Worm (Caenorhabditis elegans): Measurements from ENCODE around the gene W10G6.1.
"Not testable (repeated sequence)": the region's sequence is repeated elsewhere in the genome, so short reads cannot be mapped to it uniquely, and the experiment has no call there.

W10G6.1 gene

DNA sequence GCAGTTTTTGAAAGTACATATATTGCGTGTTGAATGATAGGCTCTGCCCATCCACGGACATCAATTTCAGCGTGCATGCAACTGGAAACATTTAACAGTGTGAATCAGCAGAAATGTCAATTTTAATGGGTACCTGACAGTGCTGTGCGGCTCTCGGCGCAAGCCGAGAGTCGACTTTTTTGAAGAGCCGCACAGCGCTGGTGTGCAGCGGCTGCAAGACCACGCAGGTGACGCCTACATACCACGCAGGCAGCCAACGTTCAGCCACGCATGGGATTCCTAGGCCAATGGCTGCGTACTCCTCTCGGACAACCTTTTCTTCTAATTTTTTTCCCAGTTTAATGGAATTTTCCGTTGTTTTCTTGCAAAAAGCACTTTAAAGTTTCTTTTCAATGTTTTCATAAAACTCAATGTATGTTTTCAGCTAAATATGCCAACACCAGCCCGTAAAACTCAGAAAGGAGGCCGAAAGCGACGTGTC is at the start of gene W10G6.1:
TSS of gene W10G6.1 (plus strand) at position 431 of the 481 bp plus-strand sequence.
- TF ChIP-seq unc-62 (GFP tag; optimal IDR thresholded peaks at IDR 0.05), result no peak

DNA sequence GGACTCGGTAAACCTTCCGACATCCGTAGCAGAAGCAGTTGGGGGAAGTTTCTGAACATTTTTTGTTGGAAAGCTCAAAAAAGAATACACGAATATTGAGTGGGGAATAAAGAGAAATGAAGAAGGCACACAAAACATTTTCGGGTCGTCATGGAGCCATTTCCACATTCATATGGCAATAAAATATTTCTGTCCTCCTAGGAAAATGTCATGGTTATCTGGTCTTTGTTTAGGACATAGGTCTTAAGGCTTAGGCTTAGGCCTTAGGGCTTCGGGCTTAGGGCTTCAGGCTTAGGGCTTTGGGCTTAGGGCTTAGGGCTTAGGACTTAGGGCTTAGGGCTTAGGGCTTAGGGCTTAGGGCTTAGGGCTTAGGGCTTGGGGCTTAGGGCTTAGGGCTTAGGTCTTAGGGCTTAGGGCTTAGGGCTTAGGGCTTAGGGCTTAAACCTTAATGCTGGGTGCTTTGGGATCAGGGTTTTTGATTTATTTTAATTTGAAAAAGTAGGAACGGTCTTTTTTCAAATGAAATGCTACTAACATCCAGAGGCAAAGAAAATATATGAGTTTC is 45.7 kb upstream of the W10G6.1 start, which contains the start of gene R11.3:
TSS of gene R11.3 (minus strand) at position 51 of the 565 bp plus-strand sequence.
- TF ChIP-seq unc-62 (GFP tag; optimal IDR thresholded peaks at IDR 0.05), result no peak

- TF ChIP-seq unc-62 (GFP tag; optimal IDR thresholded peaks at IDR 0.05), result no peak
Measured at ce11 chrX:16202229-16202628, 42.8 kb upstream of the W10G6.1 start.

ce11 chrX:16204310-16204709 is 40.7 kb upstream of the W10G6.1 start:
- TF ChIP-seq unc-62 (GFP tag; optimal IDR thresholded peaks at IDR 0.05), result no peak

DNA sequence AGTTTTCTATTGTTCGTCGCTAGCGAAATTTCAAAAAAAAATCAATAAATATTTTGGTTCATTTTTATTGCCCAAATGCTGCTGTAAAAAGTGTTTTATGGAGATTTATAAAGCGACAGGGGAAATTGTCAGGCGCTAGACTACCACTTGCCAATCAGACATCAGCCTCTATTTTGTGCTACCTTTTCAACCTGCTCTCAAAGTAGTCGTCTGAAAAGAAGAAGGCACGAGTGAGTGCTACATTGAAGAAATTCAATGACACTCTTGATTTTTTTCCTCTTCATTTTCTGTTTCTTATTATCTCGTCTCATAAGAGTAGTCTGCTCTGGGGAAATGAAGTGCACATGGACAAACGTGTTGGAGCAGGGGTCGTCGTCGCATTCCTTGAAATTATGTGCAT is 39.1 kb upstream of the W10G6.1 start:
- TF ChIP-seq unc-62 (GFP tag; optimal IDR thresholded peaks at IDR 0.05), result no peak

ce11 chrX:16208123-16208522 is 36.9 kb upstream of the W10G6.1 start:
- no peak for TF ChIP-seq unc-62 (GFP tag; optimal IDR thresholded peaks at IDR 0.05)

DNA sequence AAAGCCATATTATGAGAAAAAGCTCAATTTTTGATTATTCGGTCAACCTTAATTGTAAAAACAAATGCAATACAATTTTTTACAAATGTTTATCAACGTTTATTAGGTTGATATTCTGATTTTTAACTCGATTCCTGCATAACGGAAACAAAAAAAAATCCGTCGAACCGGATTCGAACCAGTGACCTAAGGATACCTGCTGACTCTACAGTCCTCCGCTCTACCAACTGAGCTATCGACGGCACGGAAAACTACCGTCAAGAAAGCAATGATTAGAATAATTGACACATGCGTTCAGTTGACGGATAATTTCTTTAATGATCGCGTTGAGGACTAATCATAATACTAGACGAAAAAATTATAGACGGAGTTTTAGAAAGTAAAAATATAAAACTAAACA is 36.3 kb upstream of the W10G6.1 start:
- no peak for TF ChIP-seq unc-62 (GFP tag; optimal IDR thresholded peaks at IDR 0.05)

DNA sequence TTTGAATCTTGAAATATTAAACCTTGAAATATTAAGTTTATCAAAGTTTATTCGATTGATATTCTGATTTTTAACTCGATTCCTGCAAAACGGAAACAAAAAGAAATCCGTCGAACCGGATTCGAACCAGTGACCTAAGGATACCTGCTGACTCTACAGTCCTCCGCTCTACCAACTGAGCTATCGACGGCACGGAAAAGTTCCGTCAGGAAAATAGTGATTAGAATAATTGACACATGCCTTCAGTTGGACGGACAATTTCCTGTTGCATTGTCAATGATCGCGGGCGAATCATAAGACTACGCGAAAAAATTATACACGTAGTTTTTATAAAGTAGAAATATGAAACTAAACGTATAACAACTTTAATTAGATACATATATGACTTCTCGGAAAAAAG is 35.9 kb upstream of the W10G6.1 start:
- TF ChIP-seq unc-62 (GFP tag; optimal IDR thresholded peaks at IDR 0.05), result no peak

DNA sequence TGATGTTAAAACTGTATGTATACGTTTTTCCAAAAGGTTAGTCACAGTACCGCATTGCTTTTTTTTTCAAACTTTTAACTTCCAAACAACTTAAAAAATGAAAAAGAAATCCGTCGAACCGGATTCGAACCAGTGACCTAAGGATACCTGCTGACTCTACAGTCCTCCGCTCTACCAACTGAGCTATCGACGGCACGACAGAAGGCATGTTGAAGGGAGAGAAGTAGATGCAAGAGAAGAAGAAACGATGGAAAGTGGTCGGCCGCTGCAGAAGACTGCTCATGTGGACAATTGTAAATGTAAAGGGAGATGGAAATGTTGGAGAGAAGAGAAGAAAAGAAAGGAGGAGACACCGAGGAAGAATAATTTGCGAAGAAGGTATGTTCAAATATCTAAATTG is 35.3 kb upstream of the W10G6.1 start:
- no peak for TF ChIP-seq unc-62 (GFP tag; optimal IDR thresholded peaks at IDR 0.05)

DNA sequence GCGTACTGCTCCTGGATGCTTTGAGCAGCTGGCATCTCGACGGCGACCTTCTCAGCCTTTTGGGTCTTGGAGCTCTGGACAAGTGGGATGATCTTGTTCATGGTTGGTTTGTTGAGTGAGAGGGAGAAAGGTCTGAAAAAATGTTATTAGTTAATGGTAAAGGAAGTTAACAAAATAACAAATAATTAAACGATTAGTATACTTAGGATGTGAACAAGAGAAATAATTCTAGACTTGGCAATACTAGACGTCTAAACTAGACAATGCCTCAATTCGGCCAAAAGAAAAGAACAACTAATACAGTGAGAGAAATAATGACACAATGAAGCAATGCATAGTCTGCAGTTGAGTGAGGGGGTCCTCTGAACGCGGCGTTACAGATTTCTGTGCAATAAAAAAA is 34.5 kb upstream of the W10G6.1 start, which contains the start of gene R11.4:
TSS of gene R11.4 (minus strand) at position 101 of the 400 bp plus-strand sequence.
- TF ChIP-seq unc-62 (GFP tag; optimal IDR thresholded peaks at IDR 0.05), result no peak

- TF ChIP-seq unc-62 (GFP tag; optimal IDR thresholded peaks at IDR 0.05), result not testable (repeated sequence)
Measured at ce11 chrX:16212306-16212705, 32.7 kb upstream of the W10G6.1 start, which contains the start of gene F23A7.4. TSS of gene F23A7.4 (plus strand) at chrX:16212606.

ce11 chrX:16213073-16213472 is 31.9 kb upstream of the W10G6.1 start, which contains the start of gene F23A7.8:
TSS of gene F23A7.8 (plus strand) at chrX:16213373.
- TF ChIP-seq unc-62 (GFP tag; optimal IDR thresholded peaks at IDR 0.05), result not testable (repeated sequence)

ce11 chrX:16217108-16217507 is 27.9 kb upstream of the W10G6.1 start, which contains the start of gene F23A7.1:
TSS of gene F23A7.1 (plus strand) at chrX:16217408.
- no peak for TF ChIP-seq unc-62 (GFP tag; optimal IDR thresholded peaks at IDR 0.05)

DNA sequence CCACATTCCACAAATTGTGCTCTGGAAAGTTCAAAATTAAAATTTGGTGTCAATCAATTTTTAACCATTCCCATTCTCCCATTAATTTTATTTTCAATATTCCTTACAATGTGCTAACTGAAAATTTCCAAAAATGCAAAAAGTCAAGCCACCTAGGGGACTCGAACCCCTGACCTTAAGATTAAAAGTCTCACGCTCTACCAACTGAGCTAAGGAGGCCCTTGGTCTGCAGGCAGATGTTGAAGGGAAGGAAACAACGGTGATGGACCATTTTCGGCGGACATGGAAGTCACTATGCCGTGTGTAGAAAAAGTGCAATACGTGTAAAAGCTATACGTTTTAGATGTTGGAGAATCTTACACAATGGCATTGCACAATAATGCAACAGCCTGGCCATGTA is 27.2 kb upstream of the W10G6.1 start:
- no peak for TF ChIP-seq unc-62 (GFP tag; optimal IDR thresholded peaks at IDR 0.05)

DNA sequence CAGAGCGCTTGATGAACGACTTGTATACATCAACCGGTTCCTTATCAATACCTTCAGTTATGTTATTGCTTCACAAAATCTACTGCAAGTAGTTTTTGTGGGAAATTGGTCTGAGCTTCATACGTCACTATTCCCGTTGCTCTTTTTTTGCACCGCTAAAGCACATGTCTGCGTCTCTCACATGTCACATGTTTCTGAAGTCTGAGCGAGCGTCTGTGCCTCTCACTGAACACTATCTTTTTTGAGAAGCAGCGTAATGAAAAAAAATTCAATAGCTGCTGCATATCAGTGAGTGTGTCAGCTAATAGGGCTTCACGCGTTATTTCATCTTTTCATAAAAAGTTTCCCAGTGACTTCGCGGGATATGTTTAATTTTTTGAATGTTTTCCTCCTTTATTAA is 26.7 kb upstream of the W10G6.1 start:
- TF ChIP-seq unc-62 (GFP tag; optimal IDR thresholded peaks at IDR 0.05), result no peak

- not testable (repeated sequence) for TF ChIP-seq unc-62 (GFP tag; optimal IDR thresholded peaks at IDR 0.05)
Measured at ce11 chrX:16219710-16220109, 25.3 kb upstream of the W10G6.1 start, which contains the start of gene F23A7.3. TSS of gene F23A7.3 (plus strand) at chrX:16220010.

ce11 chrX:16228622-16229021 is 16.4 kb upstream of the W10G6.1 start, which contains the start of gene F23A7.5:
TSS of gene F23A7.5 (plus strand) at chrX:16228922.
- TF ChIP-seq unc-62 (GFP tag; optimal IDR thresholded peaks at IDR 0.05), result no peak
